Worm (Caenorhabditis elegans) whole organism, young adult: ENCODE measurements around the gene gck-4.

ENCODE experiments used
- bed-2 ChIP-seq: fragments of 200-800 bp; sonication (Bioruptor generic); IDR thresholded peaks from 2 replicates; pipeline ENCODE4 v1.3.6; 2022; ENCODE audit warnings: missing genetic modification reagents, missing genetic modification characterization, missing compliant biosample characterization
- dpff-1 ChIP-seq: sonication (generic microtip); optimal IDR thresholded peaks from 2 replicates; lab custom pipeline; 2017; ENCODE audit warnings: mild to moderate bottlenecking, missing genetic modification characterization, missing compliant biosample characterization
- mxl-1 ChIP-seq: sonication (generic microtip); optimal IDR thresholded peaks from 2 replicates; lab custom pipeline; 2016; ENCODE audit warnings: missing genetic modification characterization, missing compliant biosample characterization
- sea-2 ChIP-seq: fragments of 200-800 bp; sonication (Bioruptor generic); IDR thresholded peaks from 2 replicates; pipeline ENCODE4 v1.3.6; 2022; ENCODE audit warnings: missing genetic modification characterization, missing compliant biosample characterization
- snpc-4 ChIP-seq, 5 experiments: fragments of 150-350 bp in 1 of 5; sonication (generic microtip) in 4 of 5; optimal IDR thresholded peaks; 2 replicates each; lab custom pipeline; 2014 to 2018; ENCODE audit warnings: missing genetic modification characterization in 5 of 5, missing biosample characterization in 3 of 5, antibody characterized with exemption in 2 of 5, mild to moderate bottlenecking in 2 of 5, missing compliant biosample characterization in 2 of 5, missing genotype in 2 of 5, moderate library complexity in 2 of 5, missing genetic modification reagents in 1 of 5
- ztf-18 ChIP-seq: sonication (generic microtip); optimal IDR thresholded peaks from 2 replicates; lab custom pipeline; 2016; ENCODE audit warnings: missing genotype, mild to moderate bottlenecking, missing genetic modification characterization, missing compliant biosample characterization

- TF ChIP-seq mxl-1, result no peak
- no peak for TF ChIP-seq bed-2 (GFP tag; lab: Robert Waterston, UW)
- no peak for TF ChIP-seq snpc-4 (GFP tag; optimal IDR thresholded peaks at IDR 0.05; lab: Kevin White, UChicago)
- no peak for TF ChIP-seq snpc-4 (tag; optimal IDR thresholded peaks at IDR 0.05; lab: Kevin White, UChicago)
- TF ChIP-seq dpff-1 (tag; lab: Kevin White, UChicago), result no peak
- no peak for TF ChIP-seq sea-2 (GFP tag; lab: Robert Waterston, UW)
- no peak for TF ChIP-seq ztf-18
Observed at ce11 chrX:13676892-13677291, at the start of gene gck-4.
